Fruit fly (Drosophila melanogaster): ENCODE results near the gene CG8031.

dm6 chr3R:13044459-13044858, 33.3 kb upstream of the CG8031 start, which contains the start of gene Hsc70-2:
- TF ChIP-seq CG5204 (GFP tag; optimal IDR thresholded peaks at IDR 0.05) (no peak), CG12768 (GFP tag; optimal IDR thresholded peaks at IDR 0.05) (no peak), pad (GFP tag; optimal IDR thresholded peaks at IDR 0.05) (no peak), cnc (optimal IDR thresholded peaks at IDR 0.05) (no peak), CG7045 (GFP tag; optimal IDR thresholded peaks at IDR 0.05) (no peak), kay (GFP tag; ENCODE audit: borderline replicate concordance) (no peak), ovo (GFP tag; optimal IDR thresholded peaks at IDR 0.05) (no peak), CG1620 (GFP tag; optimal IDR thresholded peaks at IDR 0.05) (no peak), Hr96 (GFP tag; optimal IDR thresholded peaks at IDR 0.05) (no peak), CG7101 (tag; optimal IDR thresholded peaks at IDR 0.05) (no peak)
